Worm (Caenorhabditis elegans) whole organism, L3 larva: ENCODE measurements around the gene Y82E9BR.9.
"Not testable (repeated sequence)": the region's sequence is repeated elsewhere in the genome, so short reads cannot be mapped to it uniquely, and the experiment has no call there.

Experiments
- R02D3.7 ChIP-seq: fragments of 150-350 bp; optimal IDR thresholded peaks from 2 replicates; lab custom pipeline; 2014; ENCODE audit warnings: missing biosample characterization, missing genetic modification characterization
- ZK546.5 ChIP-seq: sonication (generic microtip); optimal IDR thresholded peaks from 2 replicates; lab custom pipeline; 2017; ENCODE audit warnings: missing biosample characterization, missing genetic modification characterization
- aly-2 ChIP-seq: fragments of 150-350 bp; optimal IDR thresholded peaks from 2 replicates; lab custom pipeline; 2014; ENCODE audit warnings: missing biosample characterization, missing genetic modification characterization
- ama-1 ChIP-seq: fragments of 150-350 bp; optimal IDR thresholded peaks from 2 replicates; lab custom pipeline; 2018
- ceh-28 ChIP-seq: fragments of 150-350 bp; optimal IDR thresholded peaks from 2 replicates; lab custom pipeline; 2014; ENCODE audit warnings: missing biosample characterization, missing genetic modification reagents, missing genetic modification characterization
- ceh-9 ChIP-seq: sonication (generic microtip); optimal IDR thresholded peaks from 2 replicates; lab custom pipeline; 2018; ENCODE audit warnings: missing biosample characterization, missing genetic modification characterization
- daf-12 ChIP-seq: fragments of 150-350 bp; optimal IDR thresholded peaks from 2 replicates; lab custom pipeline; 2014; ENCODE audit warnings: missing biosample characterization, missing genetic modification reagents, missing genetic modification characterization
- egl-27 ChIP-seq: sonication (generic microtip); optimal IDR thresholded peaks from 4 replicates; lab custom pipeline; 2017; ENCODE audit warnings: missing biosample characterization, missing genetic modification reagents, missing genetic modification characterization
- egl-5 ChIP-seq: fragments of 150-350 bp; optimal IDR thresholded peaks from 2 replicates; lab custom pipeline; 2017; ENCODE audit warnings: missing biosample characterization, missing genetic modification reagents, missing genetic modification characterization, inconsistent platforms
- elt-1 ChIP-seq: fragments of 150-350 bp; optimal IDR thresholded peaks from 2 replicates; lab custom pipeline; 2014; ENCODE audit warnings: missing biosample characterization, missing genetic modification characterization
- elt-2 ChIP-seq: sonication (generic microtip); optimal IDR thresholded peaks from 2 replicates; lab custom pipeline; 2016; ENCODE audit warnings: missing genetic modification reagents, mild to moderate bottlenecking, missing genetic modification characterization, missing compliant biosample characterization
- elt-3 ChIP-seq, 3 experiments: fragments of 150-350 bp in 1 of 3; sonication (generic microtip) in 2 of 3; optimal IDR thresholded peaks; 2 replicates in 2 of 3; 4 replicates in 1 of 3; lab custom pipeline; 2014 to 2017; ENCODE audit warnings: missing biosample characterization in 3 of 3, missing genetic modification characterization in 3 of 3
- eor-1 ChIP-seq, 2 experiments: fragments of 150-350 bp; optimal IDR thresholded peaks; 2 replicates each; lab custom pipeline; 2014 to 2018; ENCODE audit warnings: missing biosample characterization in 2 of 2, missing genetic modification characterization in 2 of 2
- fkh-10 ChIP-seq: sonication (generic microtip); optimal IDR thresholded peaks from 2 replicates; lab custom pipeline; 2017; ENCODE audit warnings: missing biosample characterization, missing genetic modification reagents, missing genetic modification characterization
- fkh-2 ChIP-seq: fragments of 150-350 bp; optimal IDR thresholded peaks from 2 replicates; lab custom pipeline; 2014; ENCODE audit warnings: missing biosample characterization, missing genetic modification reagents, missing genetic modification characterization
- fos-1 ChIP-seq: fragments of 150-350 bp; optimal IDR thresholded peaks from 2 replicates; lab custom pipeline; 2014; ENCODE audit warnings: missing biosample characterization, missing genetic modification characterization
- hmg-11 ChIP-seq: sonication (generic microtip); optimal IDR thresholded peaks from 2 replicates; lab custom pipeline; 2016; ENCODE audit warnings: missing genetic modification characterization, missing compliant biosample characterization
- jun-1 ChIP-seq: fragments of 150-350 bp; optimal IDR thresholded peaks from 2 replicates; lab custom pipeline; 2014; ENCODE audit warnings: missing biosample characterization, missing genetic modification reagents, missing genetic modification characterization
- lin-15B ChIP-seq: fragments of 150-350 bp; optimal IDR thresholded peaks from 2 replicates; lab custom pipeline; 2014; ENCODE audit warnings: missing biosample characterization, missing genetic modification characterization
- lsy-12 ChIP-seq: sonication (generic microtip); optimal IDR thresholded peaks from 2 replicates; lab custom pipeline; 2016; ENCODE audit warnings: mild to moderate bottlenecking, missing genetic modification characterization, missing compliant biosample characterization
- mdl-1 ChIP-seq: fragments of 150-350 bp; optimal IDR thresholded peaks from 2 replicates; lab custom pipeline; 2014; ENCODE audit warnings: missing biosample characterization, missing genetic modification characterization
- nhr-11 ChIP-seq: fragments of 150-350 bp; optimal IDR thresholded peaks from 2 replicates; lab custom pipeline; 2014; ENCODE audit warnings: missing biosample characterization, missing genetic modification characterization
- nhr-12 ChIP-seq: fragments of 150-350 bp; optimal IDR thresholded peaks from 2 replicates; lab custom pipeline; 2014; ENCODE audit warnings: missing biosample characterization, missing genetic modification characterization
- nhr-23 ChIP-seq: fragments of 150-350 bp; optimal IDR thresholded peaks from 2 replicates; lab custom pipeline; 2014; ENCODE audit warnings: missing biosample characterization, missing genetic modification reagents, missing genetic modification characterization
- nhr-237 ChIP-seq: fragments of 150-350 bp; optimal IDR thresholded peaks from 2 replicates; lab custom pipeline; 2014; ENCODE audit warnings: missing biosample characterization, missing genetic modification characterization
- nhr-25 ChIP-seq: sonication (generic microtip); optimal IDR thresholded peaks from 2 replicates; lab custom pipeline; 2017; ENCODE audit warnings: missing biosample characterization, missing genetic modification characterization
- nhr-67 ChIP-seq: fragments of 150-350 bp; optimal IDR thresholded peaks from 2 replicates; lab custom pipeline; 2014; ENCODE audit warnings: missing biosample characterization, missing genetic modification characterization
- pha-4 ChIP-seq: fragments of 150-350 bp; optimal IDR thresholded peaks from 2 replicates; lab custom pipeline; 2014; ENCODE audit warnings: missing biosample characterization, missing genetic modification reagents, missing genetic modification characterization
- pqm-1 ChIP-seq: fragments of 150-350 bp; optimal IDR thresholded peaks from 2 replicates; lab custom pipeline; 2017; ENCODE audit warnings: missing biosample characterization, missing genetic modification characterization, inconsistent platforms
- sea-2 ChIP-seq: fragments of 150-350 bp; sonication (generic microtip); optimal IDR thresholded peaks from 4 replicates; lab custom pipeline; 2014; ENCODE audit warnings: missing biosample characterization, missing genetic modification reagents, missing genetic modification characterization
- snpc-4 ChIP-seq: fragments of 150-350 bp; optimal IDR thresholded peaks from 2 replicates; lab custom pipeline; 2014; ENCODE audit warnings: missing biosample characterization, missing genetic modification characterization
- unc-39 ChIP-seq: sonication (generic microtip); optimal IDR thresholded peaks from 4 replicates; lab custom pipeline; 2017; ENCODE audit warnings: missing biosample characterization, missing genetic modification characterization
- unc-62 ChIP-seq: fragments of 150-350 bp; sonication (generic microtip); optimal IDR thresholded peaks from 4 replicates; lab custom pipeline; 2014; ENCODE audit warnings: missing biosample characterization, missing genetic modification reagents, missing genetic modification characterization
- ztf-11 ChIP-seq: fragments of 150-350 bp; optimal IDR thresholded peaks from 2 replicates; lab custom pipeline; 2014; ENCODE audit warnings: missing biosample characterization, missing genetic modification characterization
- ztf-4 ChIP-seq: fragments of 150-350 bp; optimal IDR thresholded peaks from 2 replicates; lab custom pipeline; 2014; ENCODE audit warnings: missing biosample characterization, missing genetic modification characterization

Gene Y82E9BR.9

DNA sequence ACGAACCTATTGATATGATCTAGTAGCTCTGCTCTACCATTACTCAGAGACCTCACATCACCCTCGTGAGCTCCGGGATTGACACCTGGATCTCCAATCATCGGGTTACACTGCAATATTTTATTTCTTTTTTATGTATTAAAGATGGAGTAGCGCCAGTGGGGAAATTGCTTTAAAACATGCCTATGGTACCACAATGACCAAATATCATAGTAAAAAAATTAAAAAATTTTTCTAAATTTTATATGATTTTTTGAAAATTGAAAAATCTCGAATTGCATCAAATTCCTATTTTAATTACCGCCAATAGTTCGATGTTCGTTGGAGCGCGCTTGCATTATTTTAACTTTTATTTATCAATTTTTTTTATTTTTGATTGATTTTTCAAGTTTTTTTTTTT is 18.3 kb upstream of the Y82E9BR.9 start, which contains the start of gene pals-40:
TSS of gene pals-40 (minus strand) at position 101 of the 400 bp plus-strand sequence.
- TF ChIP-seq nhr-11 (tag; lab: Kevin White, UChicago); eor-1 (tag; optimal IDR thresholded peaks at IDR 0.05; lab: Kevin White, UChicago); nhr-237 (tag; lab: Kevin White, UChicago): not testable (repeated sequence)

- TF ChIP-seq ztf-11; mdl-1 (tag; lab: Kevin White, UChicago); ZK546.5 (tag; lab: Kevin White, UChicago): not testable (repeated sequence)
- TF ChIP-seq, all 47 proteins: peak for 0; not testable (repeated sequence) for 47
Measured at ce11 chrIII:1375491-1375890, 15.9 kb upstream of the Y82E9BR.9 start, which contains the start of gene Y82E9BR.10. Gene Y82E9BR.10, minus strand, starts transcription at chrIII:1375591.

DNA sequence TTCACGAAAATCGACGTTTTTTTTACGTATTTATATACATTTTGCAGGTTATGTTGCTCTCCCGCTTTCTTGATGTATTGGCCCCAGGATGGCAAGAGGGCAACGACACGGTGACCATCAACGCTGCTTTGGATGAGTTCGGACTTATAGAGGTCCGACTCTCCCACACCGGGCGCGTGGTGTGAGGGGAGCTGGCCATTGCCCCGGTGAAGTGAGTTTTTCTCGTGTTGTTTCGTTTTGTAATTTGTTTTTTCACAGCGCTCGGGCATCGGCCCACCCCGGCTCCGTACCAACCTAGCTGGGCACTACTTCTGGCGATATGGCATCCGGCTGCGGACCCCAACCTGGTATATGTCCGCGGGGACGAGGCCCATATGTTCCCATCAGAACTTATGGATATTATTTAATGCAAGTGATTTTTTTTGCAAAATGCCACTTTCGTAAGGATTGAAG is 14.8 kb upstream of the Y82E9BR.9 start, which contains the start of gene Y82E9BR.20:
TSS of gene Y82E9BR.20 (plus strand) at position 51 of the 453 bp plus-strand sequence.
- TF ChIP-seq mdl-1 (tag; lab: Kevin White, UChicago) (no peak), nhr-11 (tag; lab: Kevin White, UChicago) (no peak), egl-5 (tag; lab: Kevin White, UChicago) (no peak), pqm-1 (tag; lab: Kevin White, UChicago) (no peak), egl-27 (tag; lab: Kevin White, UChicago) (no peak), ceh-28 (no peak), elt-1 (no peak), ceh-9 (tag; lab: Kevin White, UChicago) (no peak), nhr-237 (tag; lab: Kevin White, UChicago) (no peak), elt-2 (tag; lab: Kevin White, UChicago) (no peak), aly-2 (no peak), ama-1 (lab: Kevin White, UChicago) (no peak), fos-1 (tag; lab: Kevin White, UChicago) (no peak), lsy-12 (tag; lab: Kevin White, UChicago) (no peak), nhr-12 (no peak), nhr-25 (no peak), pha-4 (tag; lab: Kevin White, UChicago) (no peak), ZK546.5 (tag; lab: Kevin White, UChicago) (no peak), sea-2 (no peak), hmg-11 (no peak)

- TF ChIP-seq nhr-12 (no peak), ztf-4 (tag; lab: Kevin White, UChicago) (no peak), ceh-28 (no peak), elt-3 (tag; optimal IDR thresholded peaks at IDR 0.05; lab: Kevin White, UChicago) (no peak), egl-27 (tag; lab: Kevin White, UChicago) (no peak), sea-2 (no peak), nhr-11 (tag; lab: Kevin White, UChicago) (no peak), elt-2 (tag; lab: Kevin White, UChicago) (no peak), unc-62 (GFP tag; lab: Kevin White, UChicago) (no peak), lin-15B (tag; lab: Kevin White, UChicago) (no peak), R02D3.7 (no peak), daf-12 (no peak)
Measured at ce11 chrIII:1372563-1372962, 13.0 kb upstream of the Y82E9BR.9 start.

- not testable (repeated sequence) for TF ChIP-seq ztf-4 (tag; lab: Kevin White, UChicago); nhr-12; snpc-4 (tag; lab: Kevin White, UChicago)
Measured at ce11 chrIII:1357973-1358372, 1.6 kb downstream of the Y82E9BR.9 start, which contains the start of gene Y82E9BR.8. Gene Y82E9BR.8, minus strand, starts transcription at chrIII:1358073.

ce11 chrIII:1355320-1355719 is 4.2 kb downstream of the Y82E9BR.9 start, which contains the start of gene Y82E9BL.1:
Gene Y82E9BL.1, minus strand, starts transcription at chrIII:1355420.
- no peak for TF ChIP-seq sea-2
- TF ChIP-seq ceh-9 (tag; lab: Kevin White, UChicago) = no peak
- no peak for TF ChIP-seq egl-5 (tag; lab: Kevin White, UChicago)
- no peak for TF ChIP-seq nhr-23 (tag; lab: Kevin White, UChicago)
- no peak for TF ChIP-seq ZK546.5 (tag; lab: Kevin White, UChicago)
- TF ChIP-seq fkh-10 = no peak
- TF ChIP-seq unc-39 (tag; lab: Kevin White, UChicago) = no peak
- TF ChIP-seq fkh-2 (tag; lab: Kevin White, UChicago) = no peak
- TF ChIP-seq ceh-28 = no peak
- no peak for TF ChIP-seq daf-12
- TF ChIP-seq nhr-67 (tag; lab: Kevin White, UChicago) = no peak
- TF ChIP-seq jun-1 (tag; lab: Kevin White, UChicago) = no peak
- no peak for TF ChIP-seq unc-62 (GFP tag; lab: Kevin White, UChicago)
- TF ChIP-seq ama-1 (lab: Kevin White, UChicago) = no peak
